Fruit fly (Drosophila melanogaster) whole organism, embryonic: ENCODE measurements around the gene CG45079.

Experiments
- Atf6 ChIP-seq: fragments of 200-800 bp; sonication (Bioruptor generic); IDR thresholded peaks from 2 replicates; pipeline ENCODE4 v1.3.6; 2022; ENCODE audit warnings: missing biosample characterization, missing genetic modification characterization
- BEAF-32 ChIP-seq: fragments of 200-800 bp; sonication (Bioruptor generic); optimal IDR thresholded peaks from 3 replicates; lab custom pipeline; 2017; ENCODE audit warnings: missing biosample characterization, missing genetic modification characterization, mild to moderate bottlenecking, moderate library complexity, missing genetic modification reagents
- Bdp1 ChIP-seq: fragments of 200-800 bp; sonication (Bioruptor generic); optimal IDR thresholded peaks from 3 replicates; lab custom pipeline; 2016; ENCODE audit warnings: missing biosample characterization, missing genetic modification characterization
- Blimp-1 ChIP-seq: fragments of 200-800 bp; sonication (Bioruptor generic); optimal IDR thresholded peaks from 3 replicates; lab custom pipeline; 2018; ENCODE audit warnings: missing biosample characterization, missing genetic modification characterization, mild to moderate bottlenecking, moderate library complexity, missing genetic modification reagents
- BtbVII ChIP-seq: fragments of 200-800 bp; sonication (Bioruptor generic); optimal IDR thresholded peaks from 3 replicates; lab custom pipeline; 2017; ENCODE audit warnings: missing biosample characterization, mild to moderate bottlenecking, missing genetic modification characterization
- CG11093 ChIP-seq: fragments of 200-800 bp; sonication (Bioruptor generic); IDR thresholded peaks from 3 replicates; pipeline ENCODE4 v1.3.6; 2022; ENCODE audit warnings: missing biosample characterization, missing genetic modification characterization
- CG11398 ChIP-seq: fragments of 200-800 bp; sonication (Bioruptor generic); optimal IDR thresholded peaks from 2 replicates; lab custom pipeline; 2016; ENCODE audit warnings: missing biosample characterization, missing genetic modification characterization
- CG11723 ChIP-seq: fragments of 200-800 bp; sonication (Bioruptor generic); optimal IDR thresholded peaks from 2 replicates; lab custom pipeline; 2017; ENCODE audit warnings: missing biosample characterization, mild to moderate bottlenecking, missing genetic modification characterization
- CG12219 ChIP-seq: fragments of 200-800 bp; sonication (Bioruptor generic); optimal IDR thresholded peaks from 3 replicates; lab custom pipeline; 2018; ENCODE audit warnings: missing biosample characterization, mild to moderate bottlenecking, missing genetic modification characterization
- CG12391 ChIP-seq: fragments of 200-800 bp; sonication (Bioruptor generic); optimal IDR thresholded peaks from 3 replicates; lab custom pipeline; 2018; ENCODE audit warnings: missing biosample characterization, mild to moderate bottlenecking, missing genetic modification characterization, moderate library complexity
- CG13123 ChIP-seq: fragments of 200-800 bp; sonication (Bioruptor generic); optimal IDR thresholded peaks from 2 replicates; lab custom pipeline; 2016; ENCODE audit warnings: missing biosample characterization, missing genetic modification characterization
- CG13424 ChIP-seq: fragments of 200-800 bp; sonication (Bioruptor generic); optimal IDR thresholded peaks from 2 replicates; lab custom pipeline; 2019; ENCODE audit warnings: missing biosample characterization, mild to moderate bottlenecking, missing genetic modification characterization, moderate library complexity
- CG14050 ChIP-seq: fragments of 200-800 bp; sonication (Bioruptor generic); IDR thresholded peaks from 3 replicates; pipeline ENCODE4 v1.3.6; 2022; ENCODE audit warnings: missing biosample characterization, missing genetic modification characterization
- CG15073 ChIP-seq: fragments of 200-800 bp; sonication (Bioruptor generic); optimal IDR thresholded peaks from 2 replicates; lab custom pipeline; 2016; ENCODE audit warnings: missing biosample characterization, missing genetic modification characterization
- CG16813 ChIP-seq: fragments of 200-800 bp; sonication (Bioruptor generic); IDR thresholded peaks from 3 replicates; pipeline ENCODE4 v1.3.6; 2022; ENCODE audit warnings: missing biosample characterization, missing genetic modification characterization; ENCODE audit not compliant: partially characterized antibody
- CG17186 ChIP-seq: fragments of 200-800 bp; sonication (Bioruptor generic); optimal IDR thresholded peaks from 3 replicates; lab custom pipeline; 2017; ENCODE audit warnings: missing biosample characterization, missing genetic modification reagents, missing genetic modification characterization
- CG2129 ChIP-seq: fragments of 200-800 bp; sonication (Bioruptor generic); IDR thresholded peaks from 2 replicates; pipeline ENCODE4 v1.3.6; 2022; ENCODE audit warnings: missing biosample characterization, missing genetic modification characterization; ENCODE audit not compliant: partially characterized antibody
- CG2712 ChIP-seq: fragments of 200-800 bp; optimal IDR thresholded peaks from 3 replicates; lab custom pipeline; 2019; ENCODE audit warnings: missing biosample characterization, mild to moderate bottlenecking, missing genetic modification characterization, moderate library complexity
- CG34224 ChIP-seq: fragments of 200-800 bp; sonication (Bioruptor generic); IDR thresholded peaks from 3 replicates; pipeline ENCODE4 v1.3.6; 2022; ENCODE audit warnings: missing biosample characterization, missing genetic modification characterization; ENCODE audit not compliant: partially characterized antibody
- CG7271 ChIP-seq: fragments of 200-800 bp; sonication (Bioruptor generic); optimal IDR thresholded peaks from 2 replicates; lab custom pipeline; 2018; ENCODE audit warnings: missing biosample characterization, mild to moderate bottlenecking, missing genetic modification characterization, moderate library complexity
- CG7786 ChIP-seq: fragments of 200-800 bp; sonication (Bioruptor generic); optimal IDR thresholded peaks from 2 replicates; lab custom pipeline; 2016; ENCODE audit warnings: missing biosample characterization, missing genetic modification characterization
- CG8478 ChIP-seq: fragments of >200 bp; optimal IDR thresholded peaks from 2 replicates; lab custom pipeline; 2018
- D19B ChIP-seq: fragments of 200-800 bp; sonication (Bioruptor generic); optimal IDR thresholded peaks from 2 replicates; lab custom pipeline; 2017; ENCODE audit warnings: missing biosample characterization, mild to moderate bottlenecking, missing genetic modification characterization
- Dll ChIP-seq: fragments of 200-800 bp; sonication (Bioruptor generic); IDR thresholded peaks from 4 replicates; pipeline ENCODE4 v1.3.6; 2022; ENCODE audit warnings: missing biosample characterization, missing genetic modification characterization; ENCODE audit not compliant: partially characterized antibody
- Doc3 ChIP-seq: fragments of 200-800 bp; sonication (Bioruptor generic); IDR thresholded peaks from 3 replicates; pipeline ENCODE4 v1.3.6; 2022; ENCODE audit warnings: missing biosample characterization, missing genetic modification characterization; ENCODE audit not compliant: partially characterized antibody
- Dp ChIP-seq: fragments of 200-800 bp; sonication (Bioruptor generic); optimal IDR thresholded peaks from 2 replicates; lab custom pipeline; 2018; ENCODE audit warnings: missing biosample characterization, mild to moderate bottlenecking, missing genetic modification characterization, moderate library complexity
- Dref ChIP-seq: fragments of 200-800 bp; sonication (Bioruptor generic); IDR thresholded peaks from 2 replicates; pipeline ENCODE4 v1.3.6; 2022; ENCODE audit warnings: missing biosample characterization, missing genetic modification characterization
- E2f1 ChIP-seq: fragments of 200-800 bp; sonication (Bioruptor generic); IDR thresholded peaks from 2 replicates; pipeline ENCODE4 v1.3.6; 2022; ENCODE audit warnings: missing biosample characterization, missing genetic modification characterization
- Fer1 ChIP-seq: fragments of 200-800 bp; sonication (Bioruptor generic); optimal IDR thresholded peaks from 2 replicates; lab custom pipeline; 2017; ENCODE audit warnings: missing biosample characterization, mild to moderate bottlenecking, missing genetic modification characterization
- GATAe ChIP-seq: fragments of 200-800 bp; sonication (Bioruptor generic); conservative IDR thresholded peaks from 2 replicates; pipeline ENCODE4 v1.3.6; 2022; ENCODE audit warnings: missing biosample characterization, missing genetic modification characterization
- Hsf ChIP-seq: fragments of 200-800 bp; sonication (Bioruptor generic); optimal IDR thresholded peaks from 3 replicates; lab custom pipeline; 2016; ENCODE audit warnings: missing biosample characterization, missing genetic modification characterization
- NC2α ChIP-seq: fragments of 200-800 bp; sonication (Bioruptor generic); optimal IDR thresholded peaks from 2 replicates; lab custom pipeline; 2016; ENCODE audit warnings: missing biosample characterization, missing genetic modification characterization
- NC2β ChIP-seq: fragments of 200-800 bp; sonication (Bioruptor generic); optimal IDR thresholded peaks from 2 replicates; lab custom pipeline; 2016; ENCODE audit warnings: missing biosample characterization, missing genetic modification characterization
- Optix ChIP-seq: fragments of 200-800 bp; sonication (Bioruptor generic); IDR thresholded peaks from 3 replicates; pipeline ENCODE4 v1.3.6; 2022; ENCODE audit warnings: missing biosample characterization, missing genetic modification characterization
- Poxn ChIP-seq: fragments of 200-800 bp; sonication (Bioruptor generic); IDR thresholded peaks from 2 replicates; pipeline ENCODE4 v1.3.6; 2022; ENCODE audit warnings: missing biosample characterization, missing genetic modification characterization
- Rx ChIP-seq: fragments of 200-800 bp; sonication (Bioruptor generic); IDR thresholded peaks from 2 replicates; pipeline ENCODE4 v1.3.6; 2022; ENCODE audit warnings: missing biosample characterization, missing genetic modification characterization
- TFAM ChIP-seq: fragments of 200-800 bp; sonication (Bioruptor generic); optimal IDR thresholded peaks from 2 replicates; lab custom pipeline; 2017; ENCODE audit warnings: missing biosample characterization, missing genetic modification characterization, inconsistent platforms
- YL-1 ChIP-seq: fragments of 200-800 bp; sonication (Bioruptor generic); optimal IDR thresholded peaks from 3 replicates; lab custom pipeline; 2017; ENCODE audit warnings: missing biosample characterization, mild to moderate bottlenecking, missing genetic modification characterization
- crp ChIP-seq, 2 experiments: fragments of 200-800 bp; sonication (Bioruptor generic); optimal IDR thresholded peaks; 2 replicates in 1 of 2; 3 replicates in 1 of 2; lab custom pipeline; 2017; ENCODE audit warnings: missing biosample characterization in 2 of 2, missing genetic modification characterization in 2 of 2, mild to moderate bottlenecking in 1 of 2, moderate library complexity in 1 of 2
- eve ChIP-seq, 2 experiments: fragments of >200 bp; optimal IDR thresholded peaks; 2 replicates each; lab custom pipeline; 2017; ENCODE audit warnings: missing biosample characterization in 2 of 2, missing genetic modification characterization in 2 of 2
- fd102C ChIP-seq: fragments of 200-800 bp; sonication (Bioruptor generic); optimal IDR thresholded peaks from 2 replicates; lab custom pipeline; 2018; ENCODE audit warnings: missing biosample characterization, mild to moderate bottlenecking, missing genetic modification characterization, moderate library complexity
- fd64A ChIP-seq: fragments of 200-800 bp; sonication (Bioruptor generic); optimal IDR thresholded peaks from 3 replicates; lab custom pipeline; 2018; ENCODE audit warnings: missing biosample characterization, mild to moderate bottlenecking, missing genetic modification characterization
- gem ChIP-seq: fragments of 200-800 bp; sonication (Bioruptor generic); optimal IDR thresholded peaks from 2 replicates; lab custom pipeline; 2019; ENCODE audit warnings: missing biosample characterization, mild to moderate bottlenecking, missing genetic modification characterization, moderate library complexity
- hkb ChIP-seq, 2 experiments: fragments of 200-800 bp in 1 of 2; fragments of >200 bp in 1 of 2; sonication (Bioruptor generic) in 1 of 2; IDR thresholded peaks in 1 of 2; optimal IDR thresholded peaks in 1 of 2; 2 replicates each; pipeline versions ENCODE4 v1.3.6 to Lab custom; 2017 to 2022; ENCODE audit warnings: missing biosample characterization in 1 of 2, missing genetic modification characterization in 1 of 2
- lilli ChIP-seq: fragments of 200-800 bp; sonication (Bioruptor generic); optimal IDR thresholded peaks from 3 replicates; lab custom pipeline; 2016; ENCODE audit warnings: missing biosample characterization, missing genetic modification characterization
- nmo ChIP-seq: fragments of 200-800 bp; sonication (Bioruptor generic); optimal IDR thresholded peaks from 2 replicates; lab custom pipeline; 2018; ENCODE audit warnings: missing biosample characterization, mild to moderate bottlenecking, missing genetic modification characterization, moderate library complexity
- sens ChIP-seq: fragments of 200-800 bp; sonication (Bioruptor generic); peaks from one replicate; lab custom pipeline; 2016; ENCODE audit warnings: missing biosample characterization, missing genetic modification characterization
- ttk ChIP-seq: fragments of 200-800 bp; sonication (Bioruptor generic); IDR thresholded peaks from 2 replicates; pipeline ENCODE4 v2.1.2; 2022; ENCODE audit warnings: missing biosample characterization, missing genetic modification characterization
- zen2 ChIP-seq: fragments of 200-800 bp; sonication (Bioruptor generic); IDR thresholded peaks from 3 replicates; pipeline ENCODE4 v1.3.6; 2022; ENCODE audit warnings: missing biosample characterization, missing genetic modification characterization; ENCODE audit not compliant: partially characterized antibody

CG45079 gene

dm6 chr3R:17149080-17149746 lies 24.9 kb downstream of the CG45079 start, which contains the start of the genes m-cup and Det (continued):
- TF ChIP-seq CG11093 (GFP tag; lab: Robert Waterston, UW) (no peak), sens (GFP tag; lab: Kevin White, UChicago) (peak; percentile 88), YL-1 (GFP tag; lab: Kevin White, UChicago) (peak; percentile 81), Doc3 (GFP tag; lab: Robert Waterston, UW) (peak; percentile 69), zen2 (GFP tag; lab: Robert Waterston, UW) (peak; percentile 26; the same call in 1 of the 3 replicates), Dref (peak; percentile 69), Poxn (GFP tag; lab: Robert Waterston, UW) (no peak), Bdp1 (no peak), BtbVII (GFP tag; lab: Kevin White, UChicago) (no peak), CG13123 (GFP tag; lab: Kevin White, UChicago) (no peak), Fer1 (GFP tag; lab: Kevin White, UChicago) (peak; percentile 29), eve (GFP tag; optimal IDR thresholded peaks at IDR 0.05; lab: Kevin White, UChicago) (no peak), CG13424 (tag; lab: Kevin White, UChicago) (peak; percentile 28), Optix (GFP tag; lab: Robert Waterston, UW) (no peak), CG2712 (no peak), CG16813 (peak; percentile 79), Rx (no peak), CG14050 (GFP tag; lab: Robert Waterston, UW) (no peak), CG12219 (GFP tag; lab: Kevin White, UChicago) (no peak), Dp (peak; percentile 82), fd64A (GFP tag; lab: Kevin White, UChicago) (no peak), crp (GFP tag; optimal IDR thresholded peaks at IDR 0.05; lab: Kevin White, UChicago) (peak; percentile 69 to 93), CG17186 (GFP tag; lab: Kevin White, UChicago) (peak; percentile 79), CG11723 (GFP tag; lab: Kevin White, UChicago) (no peak), D19B (GFP tag; lab: Kevin White, UChicago) (no peak), CG8478 (lab: Kevin White, UChicago) (no peak), CG2129 (GFP tag; lab: Robert Waterston, UW) (peak; percentile 58; the same call in 1 of the 2 replicates), fd102C (GFP tag; lab: Kevin White, UChicago) (no peak), CG12391 (peak; percentile 27), nmo (GFP tag; lab: Kevin White, UChicago) (peak; percentile 60), CG34224 (GFP tag; lab: Robert Waterston, UW) (peak; percentile 39; the same call in 2 of the 3 replicates), NC2β (no peak), GATAe (GFP tag; lab: Robert Waterston, UW) (no peak), Atf6 (GFP tag; lab: Robert Waterston, UW) (no peak), lilli (GFP tag; lab: Kevin White, UChicago) (peak; percentile 36), E2f1 (GFP tag; lab: Robert Waterston, UW) (no peak), CG7271 (tag; lab: Kevin White, UChicago) (peak; percentile 26), Dll (peak; percentile 88), ttk (GFP tag; lab: Robert Waterston, UW) (no peak), TFAM (GFP tag; lab: Kevin White, UChicago) (no peak), BEAF-32 (peak; percentile 86), CG11398 (no peak), Blimp-1 (GFP tag; lab: Kevin White, UChicago) (no peak), gem (tag; lab: Kevin White, UChicago) (peak; percentile 29), CG7786 (GFP tag; lab: Kevin White, UChicago) (peak; percentile 5), hkb (optimal IDR thresholded peaks at IDR 0.05; lab: Kevin White, UChicago) (peak; percentile 80), hkb (GFP tag; IDR thresholded peaks at IDR 0.05; lab: Robert Waterston, UW) (no peak), CG15073 (no peak), NC2α (GFP tag; lab: Kevin White, UChicago) (no peak), Hsf (GFP tag; lab: Kevin White, UChicago) (no peak)
